Worm (Caenorhabditis elegans): ENCODE results near the gene lipl-5.

DNA sequence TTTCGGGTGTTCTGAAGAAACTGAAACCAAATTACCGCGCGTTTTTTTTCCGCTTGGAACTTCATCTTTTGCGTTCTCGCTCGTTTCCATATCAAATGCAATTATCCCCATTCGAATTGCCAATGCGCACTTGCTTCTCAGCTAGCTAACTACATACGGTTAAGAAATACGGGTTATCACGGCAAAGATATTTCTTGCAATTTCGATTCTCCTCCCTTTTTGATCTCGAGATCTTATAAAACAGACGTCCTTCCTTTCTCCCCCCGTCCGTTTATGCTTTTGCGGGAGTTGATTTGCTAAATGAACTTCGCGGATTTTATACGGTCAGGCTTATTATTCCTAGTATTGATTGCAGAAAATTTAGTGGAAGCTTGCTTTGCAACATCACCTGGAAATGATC lies 43.3 kb downstream of the lipl-5 start, which contains the start of gene B0554.4:
- TF ChIP-seq dpl-1 (GFP tag; optimal IDR thresholded peaks at IDR 0.05): no peak
- TF ChIP-seq madf-6 (GFP tag; IDR thresholded peaks at IDR 0.05): no peak
- no peak for TF ChIP-seq rec-8 (tag; optimal IDR thresholded peaks at IDR 0.05)
- TF ChIP-seq Y53G8AR.9 (GFP tag; conservative IDR thresholded peaks at IDR 0.05): no peak
- no peak for TF ChIP-seq chd-7 (tag; optimal IDR thresholded peaks at IDR 0.05)
- TF ChIP-seq pha-4 (tag; optimal IDR thresholded peaks at IDR 0.05): no peak
- TF ChIP-seq ama-1 (optimal IDR thresholded peaks at IDR 0.05): no peak
- no peak for TF ChIP-seq ama-1 (GFP tag; optimal IDR thresholded peaks at IDR 0.05)
- TF ChIP-seq lsy-27 (tag; optimal IDR thresholded peaks at IDR 0.05; ENCODE audit: borderline replicate concordance, insufficient read depth): no peak

Data from whole organism, young adult.